Fruit fly (Drosophila melanogaster): ENCODE measurements around the gene CG9915.
A peak's percentile ranks its signal among the peaks of the same experiment; 100 is the strongest.

Gene CG9915

dm6 chrX:16266437-16266836 is 46.5 kb downstream of the CG9915 start, which contains the start of gene CG12507:
TSS of gene CG12507 (minus strand) at chrX:16266537.
- TF ChIP-seq dsf (GFP tag; optimal IDR thresholded peaks at IDR 0.05; ENCODE audit: borderline replicate concordance) (no peak), Hr78 (GFP tag; optimal IDR thresholded peaks at IDR 0.05) (no peak)

- no peak for TF ChIP-seq Mio (GFP tag; optimal IDR thresholded peaks at IDR 0.05)
- no peak for TF ChIP-seq Hr78 (GFP tag; optimal IDR thresholded peaks at IDR 0.05)
- TF ChIP-seq rgr (GFP tag; optimal IDR thresholded peaks at IDR 0.05): peak; percentile 56
- peak in 1 of 2 experiments; percentile 68 for TF ChIP-seq foxo (GFP tag; optimal IDR thresholded peaks at IDR 0.05)
- TF ChIP-seq pan (optimal IDR thresholded peaks at IDR 0.05): no peak
- peak; percentile 48 for TF ChIP-seq ey (GFP tag; optimal IDR thresholded peaks at IDR 0.05)
- no peak for TF ChIP-seq woc (GFP tag; optimal IDR thresholded peaks at IDR 0.05)
- no peak for TF ChIP-seq CG32264 (GFP tag; optimal IDR thresholded peaks at IDR 0.05)
- no peak for TF ChIP-seq N (GFP tag; optimal IDR thresholded peaks at IDR 0.05)
- peak; percentile 62 for TF ChIP-seq h (GFP tag; optimal IDR thresholded peaks at IDR 0.05)
- TF ChIP-seq Rel (GFP tag; optimal IDR thresholded peaks at IDR 0.05): no peak
- TF ChIP-seq Rel (tag; optimal IDR thresholded peaks at IDR 0.05): no peak
- no peak for TF ChIP-seq usp (GFP tag; optimal IDR thresholded peaks at IDR 0.05)
- TF ChIP-seq CrebA (GFP tag; optimal IDR thresholded peaks at IDR 0.05; ENCODE audit: borderline replicate concordance): no peak
- no peak for TF ChIP-seq sage (GFP tag; optimal IDR thresholded peaks at IDR 0.05)
- no peak for TF ChIP-seq Abd-B (GFP tag; optimal IDR thresholded peaks at IDR 0.05)
- TF ChIP-seq sv (GFP tag; optimal IDR thresholded peaks at IDR 0.05): peak; percentile 66
- TF ChIP-seq Hnf4 (GFP tag; optimal IDR thresholded peaks at IDR 0.05): peak; percentile 33
- no peak for TF ChIP-seq Vsx2 (GFP tag; optimal IDR thresholded peaks at IDR 0.05; ENCODE audit: partially characterized antibody)
- TF ChIP-seq HLH106 (tag; optimal IDR thresholded peaks at IDR 0.05): peak; percentile 57
- no peak for TF ChIP-seq GATAd (GFP tag; optimal IDR thresholded peaks at IDR 0.05)
- TF ChIP-seq psq (GFP tag; optimal IDR thresholded peaks at IDR 0.05): peak; percentile 25
- peak; percentile 43 for TF ChIP-seq dmrt93B (GFP tag; optimal IDR thresholded peaks at IDR 0.05)
- TF ChIP-seq dsf (GFP tag; optimal IDR thresholded peaks at IDR 0.05; ENCODE audit: borderline replicate concordance): no peak
- TF ChIP-seq Myc (optimal IDR thresholded peaks at IDR 0.05): no peak
- peak; percentile 35 for TF ChIP-seq OdsH (GFP tag; optimal IDR thresholded peaks at IDR 0.05)
- TF ChIP-seq Hr83 (GFP tag; optimal IDR thresholded peaks at IDR 0.05; ENCODE audit: poor library complexity, severe bottlenecking): no peak
- TF ChIP-seq Dif (GFP tag; optimal IDR thresholded peaks at IDR 0.05; ENCODE audit: partially characterized antibody): no peak
- no peak for TF ChIP-seq Dfd (GFP tag; optimal IDR thresholded peaks at IDR 0.05)
- peak; percentile 56 for TF ChIP-seq Sp1 (GFP tag; optimal IDR thresholded peaks at IDR 0.05)
- peak; percentile 34 for TF ChIP-seq br (GFP tag; optimal IDR thresholded peaks at IDR 0.05)
- TF ChIP-seq Jra (GFP tag; optimal IDR thresholded peaks at IDR 0.05): no peak
- TF ChIP-seq dl (GFP tag; optimal IDR thresholded peaks at IDR 0.05; ENCODE audit: insufficient read depth in 1 of 2, partially characterized antibody in 2 of 2): no peak
- no peak for TF ChIP-seq brk (GFP tag; optimal IDR thresholded peaks at IDR 0.05)
- no peak for TF ChIP-seq CG9705 (GFP tag; optimal IDR thresholded peaks at IDR 0.05)
- no peak for TF ChIP-seq lola (GFP tag; optimal IDR thresholded peaks at IDR 0.05)
- no peak for TF ChIP-seq jim (GFP tag; optimal IDR thresholded peaks at IDR 0.05)
- no peak for TF ChIP-seq tai (GFP tag; optimal IDR thresholded peaks at IDR 0.05)
- TF ChIP-seq fru (GFP tag; optimal IDR thresholded peaks at IDR 0.05): peak; percentile 65
These were observed 49.5 kb downstream of the CG9915 start for dm6 chrX:16263415-16263814.
